Fruit fly (Drosophila melanogaster): ENCODE results near the gene Pfdn2.
A peak's percentile ranks its signal among the peaks of the same experiment; 100 is the strongest.

Pfdn2 gene

DNA sequence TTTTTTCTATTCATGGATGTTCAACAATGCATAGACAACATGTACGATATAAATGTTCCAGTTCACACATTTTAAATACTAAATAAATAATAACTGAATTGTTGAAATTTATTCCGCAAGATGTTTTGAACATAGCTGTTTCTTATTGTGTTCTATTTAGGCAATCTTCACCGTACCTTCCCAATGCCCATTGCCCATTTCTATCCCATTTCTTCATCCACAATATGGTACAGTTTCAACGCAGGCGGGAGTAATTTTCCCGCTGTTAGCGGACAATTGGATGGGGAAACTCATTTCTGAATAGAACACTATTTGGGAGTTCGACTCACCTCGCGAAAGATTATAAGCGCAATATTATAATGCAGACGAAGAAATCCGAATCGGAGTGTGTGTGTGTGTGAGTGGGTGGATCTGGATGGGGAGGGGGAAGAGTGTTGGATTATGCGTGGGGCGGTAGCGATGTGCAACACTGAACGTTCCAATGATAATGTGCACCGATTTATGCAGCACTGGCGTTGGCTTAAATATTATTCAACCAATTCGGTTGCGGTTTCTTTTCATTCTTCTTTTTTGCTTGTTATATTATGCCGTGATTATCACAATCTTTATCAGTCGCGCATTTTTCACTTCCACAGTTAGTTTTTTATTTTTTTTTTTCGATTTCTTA, 17.9 kb upstream of the Pfdn2 start (continued):
- TF ChIP-seq CG8632 (GFP tag; optimal IDR thresholded peaks at IDR 0.05), result peak; percentile 53
- TF ChIP-seq fd59A (GFP tag; optimal IDR thresholded peaks at IDR 0.05), result no peak
- TF ChIP-seq Eip93F (GFP tag; optimal IDR thresholded peaks at IDR 0.05), result no peak
- peak; percentile 75 for TF ChIP-seq lz (GFP tag; optimal IDR thresholded peaks at IDR 0.05)
- peak; percentile 76 for TF ChIP-seq topi (GFP tag; optimal IDR thresholded peaks at IDR 0.05)
- no peak for TF ChIP-seq dsx (GFP tag; optimal IDR thresholded peaks at IDR 0.05; ENCODE audit: poor library complexity, severe bottlenecking)
- peak; percentile 73 for TF ChIP-seq cyc (GFP tag; optimal IDR thresholded peaks at IDR 0.05)
- TF ChIP-seq Met (GFP tag; optimal IDR thresholded peaks at IDR 0.05), result peak; percentile 71
- TF ChIP-seq CG6808 (GFP tag; optimal IDR thresholded peaks at IDR 0.05), result peak; percentile 51
- peak; percentile 72 for TF ChIP-seq CG6163 (GFP tag; IDR thresholded peaks at IDR 0.05)
- 0 out of 2 replicates have a peak, but pooled peaks have one; percentile 28 for TF ChIP-seq CG15336 (GFP tag; IDR thresholded peaks at IDR 0.05)
- TF ChIP-seq fd85E (GFP tag; optimal IDR thresholded peaks at IDR 0.05), result peak; percentile 40
- peak; percentile 54 for TF ChIP-seq achi (GFP tag; optimal IDR thresholded peaks at IDR 0.05)
- TF ChIP-seq Eip75B (GFP tag; optimal IDR thresholded peaks at IDR 0.05), result peak; percentile 58
- peak; percentile 28 for TF ChIP-seq CG11902 (GFP tag; optimal IDR thresholded peaks at IDR 0.05)
- no peak for TF ChIP-seq Hr38 (GFP tag; optimal IDR thresholded peaks at IDR 0.05)
- peak; percentile 42 for TF ChIP-seq fkh (GFP tag; optimal IDR thresholded peaks at IDR 0.05)
- TF ChIP-seq Ets96B (tag; optimal IDR thresholded peaks at IDR 0.05), result no peak
- TF ChIP-seq Sox14 (GFP tag; optimal IDR thresholded peaks at IDR 0.05), result peak; percentile 70
- peak; percentile 21 for TF ChIP-seq CG11762 (GFP tag; optimal IDR thresholded peaks at IDR 0.05; ENCODE audit: insufficient read depth)
- peak; percentile 67 for TF ChIP-seq CG10631 (GFP tag; optimal IDR thresholded peaks at IDR 0.05)
- TF ChIP-seq dac (GFP tag; optimal IDR thresholded peaks at IDR 0.05), result no peak
- peak; percentile 56 for TF ChIP-seq CG6792 (GFP tag; optimal IDR thresholded peaks at IDR 0.05)
- peak; percentile 54 for TF ChIP-seq CG7368 (GFP tag; optimal IDR thresholded peaks at IDR 0.05)
- peak; percentile 42 for TF ChIP-seq Ets21C (GFP tag; optimal IDR thresholded peaks at IDR 0.05)
- TF ChIP-seq CG31627 (GFP tag; optimal IDR thresholded peaks at IDR 0.05), result peak; percentile 73
- TF ChIP-seq CG8119 (GFP tag; IDR thresholded peaks at IDR 0.05), result peak; percentile 39; the same call in 1 of the 3 replicates
- peak; percentile 51; the same call in 1 of the 3 replicates for TF ChIP-seq eg (GFP tag; IDR thresholded peaks at IDR 0.05)
- TF ChIP-seq OdsH (GFP tag; optimal IDR thresholded peaks at IDR 0.05), result peak; percentile 67

DNA sequence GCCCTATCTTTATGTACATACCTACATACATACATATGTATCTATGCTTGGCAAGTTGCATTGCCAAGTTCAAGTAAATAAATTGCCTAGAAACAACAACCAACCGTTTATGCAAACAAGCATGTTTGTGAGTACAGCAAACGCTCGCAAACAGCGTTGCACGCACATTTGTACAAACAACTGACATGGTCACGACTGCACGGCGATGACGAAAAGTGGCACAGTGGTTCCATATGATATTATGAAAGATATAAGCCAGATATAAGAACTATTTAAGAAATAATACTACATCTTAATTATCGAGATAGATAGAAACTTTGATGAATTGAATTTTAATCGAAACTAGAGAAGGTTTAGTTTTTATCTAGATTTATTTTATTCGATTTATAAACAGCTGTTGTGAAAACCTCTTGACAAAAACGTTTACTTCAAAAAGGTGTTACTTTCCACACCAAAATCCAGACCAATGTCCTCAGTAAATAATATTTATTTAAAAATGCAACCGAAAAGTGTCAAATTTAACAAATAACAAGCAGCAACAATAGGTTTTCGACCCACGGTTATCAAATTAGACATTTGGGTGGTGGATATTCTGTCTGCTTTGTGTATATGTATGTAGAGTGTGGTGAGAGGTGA, 15.7 kb upstream of the Pfdn2 start:
- TF ChIP-seq CG9139 (GFP tag; optimal IDR thresholded peaks at IDR 0.05) (no peak), Ets96B (tag; optimal IDR thresholded peaks at IDR 0.05) (peak; percentile 38), CG34406 (GFP tag; optimal IDR thresholded peaks at IDR 0.05) (peak; percentile 69), CG3032 (tag; optimal IDR thresholded peaks at IDR 0.05) (peak; percentile 11), CG8632 (GFP tag; optimal IDR thresholded peaks at IDR 0.05) (peak; percentile 68), Eip78C (GFP tag) (peak; percentile 92), pdm3 (GFP tag; optimal IDR thresholded peaks at IDR 0.05) (peak; percentile 73), CG6808 (GFP tag; optimal IDR thresholded peaks at IDR 0.05) (no peak), eg (GFP tag; IDR thresholded peaks at IDR 0.05) (peak; percentile 67), CG10631 (GFP tag; optimal IDR thresholded peaks at IDR 0.05) (peak; percentile 61), CG16779 (tag; optimal IDR thresholded peaks at IDR 0.05) (peak; percentile 3), CG10669 (GFP tag; optimal IDR thresholded peaks at IDR 0.05) (peak; percentile 32), Blimp-1 (GFP tag; optimal IDR thresholded peaks at IDR 0.05) (no peak), lz (GFP tag; optimal IDR thresholded peaks at IDR 0.05) (peak; percentile 60), dac (GFP tag; optimal IDR thresholded peaks at IDR 0.05) (peak; percentile 53), CG15336 (GFP tag; IDR thresholded peaks at IDR 0.05) (peak; percentile 82), CG3919 (GFP tag; optimal IDR thresholded peaks at IDR 0.05) (peak; percentile 55), Lpt (GFP tag; optimal IDR thresholded peaks at IDR 0.05) (peak; percentile 71), svp (GFP tag) (peak; percentile 88), fd59A (GFP tag; optimal IDR thresholded peaks at IDR 0.05) (no peak), CG11902 (GFP tag; optimal IDR thresholded peaks at IDR 0.05) (no peak), spab (GFP tag; optimal IDR thresholded peaks at IDR 0.05) (peak; percentile 15), CG6276 (GFP tag; optimal IDR thresholded peaks at IDR 0.05) (peak; percentile 74), CG8119 (GFP tag; IDR thresholded peaks at IDR 0.05) (peak; percentile 79), net (GFP tag; optimal IDR thresholded peaks at IDR 0.05) (peak; percentile 84), cyc (GFP tag; optimal IDR thresholded peaks at IDR 0.05) (peak; percentile 42), topi (GFP tag; optimal IDR thresholded peaks at IDR 0.05) (peak; percentile 75), OdsH (GFP tag; optimal IDR thresholded peaks at IDR 0.05) (peak; percentile 77), Hr38 (GFP tag; optimal IDR thresholded peaks at IDR 0.05) (no peak), Met (GFP tag; optimal IDR thresholded peaks at IDR 0.05) (peak; percentile 78), Eip93F (GFP tag; optimal IDR thresholded peaks at IDR 0.05) (no peak), esn (GFP tag; optimal IDR thresholded peaks at IDR 0.05) (peak; percentile 81), CG31627 (GFP tag; optimal IDR thresholded peaks at IDR 0.05) (peak; percentile 54), Gug (GFP tag; IDR thresholded peaks at IDR 0.05) (peak; percentile 58), Sox14 (GFP tag; optimal IDR thresholded peaks at IDR 0.05) (peak; percentile 69), CG11762 (GFP tag; optimal IDR thresholded peaks at IDR 0.05; ENCODE audit: insufficient read depth) (peak; percentile 50)
